Fruit fly (Drosophila melanogaster): ENCODE measurements around the gene Drsl2.

Drsl2 gene

dm6 chr3L:3328771-3329170 lies 14.6 kb downstream of the Drsl2 start, which contains the start of gene Strip:
Gene Strip, minus strand, starts transcription at chr3L:3328871.
- TF ChIP-seq dmrt93B (GFP tag; optimal IDR thresholded peaks at IDR 0.05) (no peak), CG9705 (GFP tag; optimal IDR thresholded peaks at IDR 0.05) (no peak), jim (GFP tag; optimal IDR thresholded peaks at IDR 0.05) (no peak), Myc (optimal IDR thresholded peaks at IDR 0.05) (no peak), Rel (GFP tag; optimal IDR thresholded peaks at IDR 0.05) (no peak), Rel (tag; optimal IDR thresholded peaks at IDR 0.05) (no peak), Sp1 (GFP tag; optimal IDR thresholded peaks at IDR 0.05) (no peak), Mio (GFP tag; optimal IDR thresholded peaks at IDR 0.05) (no peak)

- TF ChIP-seq Hr83 (GFP tag; optimal IDR thresholded peaks at IDR 0.05; ENCODE audit: poor library complexity, severe bottlenecking), result no peak
- TF ChIP-seq woc (GFP tag; optimal IDR thresholded peaks at IDR 0.05), result no peak
- no peak for TF ChIP-seq dsf (GFP tag; optimal IDR thresholded peaks at IDR 0.05; ENCODE audit: borderline replicate concordance)
- TF ChIP-seq fru (GFP tag; optimal IDR thresholded peaks at IDR 0.05), result no peak
- TF ChIP-seq Hr78 (GFP tag; optimal IDR thresholded peaks at IDR 0.05), result no peak
- TF ChIP-seq Vsx2 (GFP tag; optimal IDR thresholded peaks at IDR 0.05; ENCODE audit: partially characterized antibody), result no peak
- no peak for TF ChIP-seq h (GFP tag; optimal IDR thresholded peaks at IDR 0.05)
- no peak for TF ChIP-seq Mio (GFP tag; optimal IDR thresholded peaks at IDR 0.05)
- no peak for TF ChIP-seq sv (GFP tag; optimal IDR thresholded peaks at IDR 0.05)
- TF ChIP-seq CrebA (GFP tag; optimal IDR thresholded peaks at IDR 0.05; ENCODE audit: borderline replicate concordance), result no peak
- no peak for TF ChIP-seq OdsH (GFP tag; optimal IDR thresholded peaks at IDR 0.05)
- no peak for TF ChIP-seq Dif (GFP tag; optimal IDR thresholded peaks at IDR 0.05; ENCODE audit: partially characterized antibody)
- no peak for TF ChIP-seq pan (optimal IDR thresholded peaks at IDR 0.05)
- TF ChIP-seq foxo (GFP tag; optimal IDR thresholded peaks at IDR 0.05), result no peak
- TF ChIP-seq brk (GFP tag; optimal IDR thresholded peaks at IDR 0.05), result no peak
- TF ChIP-seq Jra (GFP tag; optimal IDR thresholded peaks at IDR 0.05), result no peak
- no peak for TF ChIP-seq Myc (optimal IDR thresholded peaks at IDR 0.05)
Measured at dm6 chr3L:3329763-3330162, 15.6 kb downstream of the Drsl2 start, which contains the start of gene CG14961. Gene CG14961, plus strand, starts transcription at chr3L:3330063.

- no peak for TF ChIP-seq Hnf4 (GFP tag; optimal IDR thresholded peaks at IDR 0.05)
- no peak for TF ChIP-seq Myc (optimal IDR thresholded peaks at IDR 0.05)
- no peak for TF ChIP-seq OdsH (GFP tag; optimal IDR thresholded peaks at IDR 0.05)
- no peak for TF ChIP-seq pan (optimal IDR thresholded peaks at IDR 0.05)
- TF ChIP-seq Dfd (GFP tag; optimal IDR thresholded peaks at IDR 0.05), result no peak
- TF ChIP-seq foxo (GFP tag; optimal IDR thresholded peaks at IDR 0.05), result peak in 1 of 2 experiments; percentile 32
- TF ChIP-seq usp (GFP tag; optimal IDR thresholded peaks at IDR 0.05), result no peak
- TF ChIP-seq rgr (GFP tag; optimal IDR thresholded peaks at IDR 0.05), result no peak
- no peak for TF ChIP-seq brk (GFP tag; optimal IDR thresholded peaks at IDR 0.05)
- no peak for TF ChIP-seq lola (GFP tag; optimal IDR thresholded peaks at IDR 0.05)
- TF ChIP-seq h (GFP tag; optimal IDR thresholded peaks at IDR 0.05), result no peak
- TF ChIP-seq Abd-B (GFP tag; optimal IDR thresholded peaks at IDR 0.05), result no peak
- no peak for TF ChIP-seq fru (GFP tag; optimal IDR thresholded peaks at IDR 0.05)
- TF ChIP-seq CrebA (GFP tag; optimal IDR thresholded peaks at IDR 0.05; ENCODE audit: borderline replicate concordance), result no peak
- TF ChIP-seq Rel (GFP tag; optimal IDR thresholded peaks at IDR 0.05), result no peak
- TF ChIP-seq Rel (tag; optimal IDR thresholded peaks at IDR 0.05), result no peak
- TF ChIP-seq N (GFP tag; optimal IDR thresholded peaks at IDR 0.05), result no peak
- TF ChIP-seq Jra (GFP tag; optimal IDR thresholded peaks at IDR 0.05), result no peak
- TF ChIP-seq Hr83 (GFP tag; optimal IDR thresholded peaks at IDR 0.05; ENCODE audit: poor library complexity, severe bottlenecking), result peak; percentile 3
- no peak for TF ChIP-seq CG9705 (GFP tag; optimal IDR thresholded peaks at IDR 0.05)
- no peak for TF ChIP-seq sv (GFP tag; optimal IDR thresholded peaks at IDR 0.05)
- TF ChIP-seq Mio (GFP tag; optimal IDR thresholded peaks at IDR 0.05), result no peak
- no peak for TF ChIP-seq Sp1 (GFP tag; optimal IDR thresholded peaks at IDR 0.05)
- TF ChIP-seq dmrt93B (GFP tag; optimal IDR thresholded peaks at IDR 0.05), result no peak
- TF ChIP-seq CG32264 (GFP tag; optimal IDR thresholded peaks at IDR 0.05), result no peak
- no peak for TF ChIP-seq sage (GFP tag; optimal IDR thresholded peaks at IDR 0.05)
- TF ChIP-seq HLH106 (tag; optimal IDR thresholded peaks at IDR 0.05), result no peak
- no peak for TF ChIP-seq GATAd (GFP tag; optimal IDR thresholded peaks at IDR 0.05)
- TF ChIP-seq dsf (GFP tag; optimal IDR thresholded peaks at IDR 0.05; ENCODE audit: borderline replicate concordance), result no peak
- peak; percentile 57 to 68 for TF ChIP-seq dl (GFP tag; optimal IDR thresholded peaks at IDR 0.05; ENCODE audit: insufficient read depth in 1 of 2, partially characterized antibody in 2 of 2)
- TF ChIP-seq jim (GFP tag; optimal IDR thresholded peaks at IDR 0.05), result no peak
- TF ChIP-seq Dif (GFP tag; optimal IDR thresholded peaks at IDR 0.05; ENCODE audit: partially characterized antibody), result peak; percentile 96
- peak; percentile 99 for TF ChIP-seq Vsx2 (GFP tag; optimal IDR thresholded peaks at IDR 0.05; ENCODE audit: partially characterized antibody)
- no peak for TF ChIP-seq br (GFP tag; optimal IDR thresholded peaks at IDR 0.05)
- TF ChIP-seq psq (GFP tag; optimal IDR thresholded peaks at IDR 0.05), result no peak
- no peak for TF ChIP-seq ey (GFP tag; optimal IDR thresholded peaks at IDR 0.05)
- TF ChIP-seq Hr78 (GFP tag; optimal IDR thresholded peaks at IDR 0.05), result no peak
- TF ChIP-seq tai (GFP tag; optimal IDR thresholded peaks at IDR 0.05), result no peak
- no peak for TF ChIP-seq woc (GFP tag; optimal IDR thresholded peaks at IDR 0.05)
Measured at dm6 chr3L:3334784-3335183, 20.6 kb downstream of the Drsl2 start, which contains the start of gene CG14969. Gene CG14969, minus strand, starts transcription at chr3L:3334978.
